Fruit fly (Drosophila melanogaster) whole organism, embryonic: ENCODE measurements around the gene Ets97D.

ENCODE experiments used
- Adf1 ChIP-seq: fragments of 200-800 bp; sonication (Bioruptor generic); IDR thresholded peaks from 2 replicates; pipeline ENCODE4 v1.3.6; 2022; ENCODE audit warnings: missing biosample characterization, missing genetic modification characterization
- Awh ChIP-seq: fragments of 200-800 bp; sonication (Bioruptor generic); IDR thresholded peaks from 2 replicates; pipeline ENCODE4, ENCODE4 v1.3.6; 2022; ENCODE audit warnings: missing biosample characterization, missing genetic modification characterization
- C15 ChIP-seq: fragments of 200-800 bp; sonication (Bioruptor generic); IDR thresholded peaks from 3 replicates; pipeline ENCODE4 v1.3.6; 2022; ENCODE audit warnings: missing biosample characterization, missing genetic modification characterization
- CG10209 ChIP-seq: fragments of 200-800 bp; sonication (Bioruptor generic); optimal IDR thresholded peaks from 3 replicates; lab custom pipeline; 2017; ENCODE audit warnings: missing biosample characterization, mild to moderate bottlenecking, missing genetic modification characterization, missing genetic modification reagents
- CG10366 ChIP-seq: fragments of 200-800 bp; sonication (Bioruptor generic); IDR thresholded peaks from 2 replicates; pipeline ENCODE4 v1.3.6; 2022; ENCODE audit warnings: missing biosample characterization, missing genetic modification characterization
- CG11398 ChIP-seq: fragments of 200-800 bp; sonication (Bioruptor generic); optimal IDR thresholded peaks from 2 replicates; lab custom pipeline; 2016; ENCODE audit warnings: missing biosample characterization, missing genetic modification characterization
- CG12104 ChIP-seq: fragments of 200-800 bp; sonication (Bioruptor generic); optimal IDR thresholded peaks from 3 replicates; lab custom pipeline; 2016; ENCODE audit warnings: missing biosample characterization, missing genetic modification characterization
- CG12391 ChIP-seq: fragments of 200-800 bp; sonication (Bioruptor generic); optimal IDR thresholded peaks from 3 replicates; lab custom pipeline; 2018; ENCODE audit warnings: missing biosample characterization, mild to moderate bottlenecking, missing genetic modification characterization, moderate library complexity
- CG12942 ChIP-seq: fragments of 200-800 bp; sonication (Bioruptor generic); optimal IDR thresholded peaks from 3 replicates; lab custom pipeline; 2016; ENCODE audit warnings: missing biosample characterization, missing genetic modification characterization
- CG14860 ChIP-seq: fragments of 200-800 bp; sonication (Bioruptor generic); IDR thresholded peaks from 3 replicates; pipeline ENCODE4 v1.3.6; 2022; ENCODE audit warnings: missing biosample characterization, missing genetic modification characterization; ENCODE audit not compliant: partially characterized antibody
- CG1529 ChIP-seq: fragments of 200-800 bp; sonication (Bioruptor generic); optimal IDR thresholded peaks from 3 replicates; lab custom pipeline; 2018; ENCODE audit warnings: missing biosample characterization, missing genetic modification characterization
- CG18476 ChIP-seq: fragments of 200-800 bp; sonication (Bioruptor generic); optimal IDR thresholded peaks from 2 replicates; lab custom pipeline; 2016; ENCODE audit warnings: missing biosample characterization, mild to moderate bottlenecking, missing genetic modification characterization
- CG2678 ChIP-seq: fragments of 200-800 bp; sonication (Bioruptor generic); optimal IDR thresholded peaks from 3 replicates; lab custom pipeline; 2019; ENCODE audit warnings: missing biosample characterization, mild to moderate bottlenecking, missing genetic modification characterization, moderate library complexity
- CG3065 ChIP-seq: fragments of 200-800 bp; sonication (Bioruptor generic); optimal IDR thresholded peaks from 2 replicates; lab custom pipeline; 2016; ENCODE audit warnings: missing biosample characterization, missing genetic modification characterization
- CG3838 ChIP-seq: fragments of 200-800 bp; sonication (Bioruptor generic); optimal IDR thresholded peaks from 3 replicates; lab custom pipeline; 2016; ENCODE audit warnings: missing biosample characterization, missing genetic modification characterization
- CG42726 ChIP-seq: fragments of 200-800 bp; sonication (Bioruptor generic); IDR thresholded peaks from 2 replicates; pipeline ENCODE4 v1.3.6; 2022; ENCODE audit warnings: missing biosample characterization, missing genetic modification characterization; ENCODE audit not compliant: partially characterized antibody
- CG7357 ChIP-seq: fragments of 200-800 bp; sonication (Bioruptor generic); IDR thresholded peaks from 3 replicates; pipeline ENCODE4 v1.3.6; 2022; ENCODE audit warnings: missing biosample characterization, missing genetic modification characterization
- CG7556 ChIP-seq: fragments of 200-800 bp; sonication (Bioruptor generic); optimal IDR thresholded peaks from 2 replicates; lab custom pipeline; 2017; ENCODE audit warnings: missing biosample characterization, mild to moderate bottlenecking, missing genetic modification characterization
- CG7987 ChIP-seq: fragments of 200-800 bp; sonication (Bioruptor generic); optimal IDR thresholded peaks from 2 replicates; lab custom pipeline; 2018; ENCODE audit warnings: missing biosample characterization, mild to moderate bottlenecking, missing genetic modification characterization, moderate library complexity
- Chrac-16 ChIP-seq: fragments of 200-800 bp; sonication (Bioruptor generic); optimal IDR thresholded peaks from 3 replicates; lab custom pipeline; 2016; ENCODE audit warnings: missing biosample characterization, missing genetic modification characterization
- Dref ChIP-seq: fragments of 200-800 bp; sonication (Bioruptor generic); IDR thresholded peaks from 2 replicates; pipeline ENCODE4 v1.3.6; 2022; ENCODE audit warnings: missing biosample characterization, missing genetic modification characterization
- E2f2 ChIP-seq: fragments of 200-800 bp; sonication (Bioruptor generic); IDR thresholded peaks from 2 replicates; pipeline ENCODE4 v1.3.6; 2022; ENCODE audit warnings: missing biosample characterization, missing genetic modification characterization
- HLHmδ ChIP-seq: fragments of 200-800 bp; sonication (Bioruptor generic); optimal IDR thresholded peaks from 2 replicates; lab custom pipeline; 2018; ENCODE audit warnings: missing biosample characterization, mild to moderate bottlenecking, missing genetic modification characterization, moderate library complexity
- Jarid2 ChIP-seq: fragments of 200-800 bp; sonication (Bioruptor generic); optimal IDR thresholded peaks from 3 replicates; lab custom pipeline; 2017; ENCODE audit warnings: mild to moderate bottlenecking, missing biosample characterization, missing genetic modification reagents, missing genetic modification characterization
- MBD-R2 ChIP-seq: fragments of 200-800 bp; sonication (Bioruptor generic); IDR thresholded peaks from 2 replicates; pipeline ENCODE4 v1.3.6; 2022; ENCODE audit warnings: missing biosample characterization, missing genetic modification characterization
- NK7.1 ChIP-seq: fragments of 200-800 bp; sonication (Bioruptor generic); optimal IDR thresholded peaks from 3 replicates; lab custom pipeline; 2016; ENCODE audit warnings: missing biosample characterization, missing genetic modification characterization
- Rfx ChIP-seq: fragments of 200-800 bp; sonication (Bioruptor generic); IDR thresholded peaks from 2 replicates; pipeline ENCODE4 v1.3.6; 2022; ENCODE audit warnings: missing biosample characterization, missing genetic modification characterization
- Xbp1 ChIP-seq: fragments of 200-800 bp; sonication (Bioruptor generic); optimal IDR thresholded peaks from 3 replicates; lab custom pipeline; 2016; ENCODE audit warnings: missing biosample characterization, mild to moderate bottlenecking, missing genetic modification characterization
- ac ChIP-seq: fragments of 200-800 bp; sonication (Bioruptor generic); optimal IDR thresholded peaks from 3 replicates; lab custom pipeline; 2017; ENCODE audit warnings: missing biosample characterization, mild to moderate bottlenecking, missing genetic modification characterization
- cad ChIP-seq: fragments of >200 bp; optimal IDR thresholded peaks from 2 replicates; lab custom pipeline; 2017; ENCODE audit warnings: missing biosample characterization, missing genetic modification characterization
- chinmo ChIP-seq: fragments of 200-800 bp; sonication (Bioruptor generic); IDR thresholded peaks from 4 replicates; pipeline ENCODE4 v1.3.6; 2022; ENCODE audit warnings: missing biosample characterization, missing genetic modification characterization; ENCODE audit not compliant: partially characterized antibody
- esg ChIP-seq: fragments of 200-800 bp; sonication (Bioruptor generic); conservative IDR thresholded peaks from 2 replicates; pipeline ENCODE4 v1.3.6; 2022; ENCODE audit warnings: missing biosample characterization, missing genetic modification characterization
- ftz-f1 ChIP-seq: fragments of 200-800 bp; sonication (Bioruptor generic); optimal IDR thresholded peaks from 2 replicates; lab custom pipeline; 2016; ENCODE audit warnings: missing biosample characterization, missing genetic modification characterization
- gfzf ChIP-seq: fragments of 200-800 bp; sonication (Bioruptor generic); optimal IDR thresholded peaks from 2 replicates; lab custom pipeline; 2016; ENCODE audit warnings: missing biosample characterization, mild to moderate bottlenecking, missing genetic modification characterization, moderate library complexity
- gro ChIP-seq: fragments of 200-800 bp; sonication (Bioruptor generic); optimal IDR thresholded peaks from 2 replicates; lab custom pipeline; 2016; ENCODE audit warnings: missing biosample characterization, missing genetic modification characterization
- gt ChIP-seq: fragments of 200-800 bp; sonication (Bioruptor generic); IDR thresholded peaks from 2 replicates; pipeline ENCODE4 v1.3.6; 2022; ENCODE audit warnings: missing biosample characterization, missing genetic modification characterization
- lmd ChIP-seq: fragments of 200-800 bp; sonication (Bioruptor generic); IDR thresholded peaks from 2 replicates; pipeline ENCODE4 v1.3.6; 2022; ENCODE audit warnings: missing biosample characterization, missing genetic modification characterization
- nau ChIP-seq: fragments of 200-800 bp; sonication (Bioruptor generic); optimal IDR thresholded peaks from 3 replicates; lab custom pipeline; 2017; ENCODE audit warnings: missing biosample characterization, mild to moderate bottlenecking, missing genetic modification characterization, missing genetic modification reagents
- nmo ChIP-seq: fragments of 200-800 bp; sonication (Bioruptor generic); optimal IDR thresholded peaks from 2 replicates; lab custom pipeline; 2018; ENCODE audit warnings: missing biosample characterization, mild to moderate bottlenecking, missing genetic modification characterization, moderate library complexity
- sens ChIP-seq: fragments of 200-800 bp; sonication (Bioruptor generic); peaks from one replicate; lab custom pipeline; 2016; ENCODE audit warnings: missing biosample characterization, missing genetic modification characterization
- sens-2 ChIP-seq: fragments of 200-800 bp; sonication (Bioruptor generic); IDR thresholded peaks from 2 replicates; pipeline ENCODE4 v1.3.6; 2022; ENCODE audit warnings: missing biosample characterization, missing genetic modification characterization
- tap ChIP-seq: fragments of 200-800 bp; optimal IDR thresholded peaks from 3 replicates; lab custom pipeline; 2019; ENCODE audit warnings: missing biosample characterization, mild to moderate bottlenecking, missing genetic modification characterization, moderate library complexity
- tll ChIP-seq, 2 experiments: fragments of 200-800 bp in 1 of 2; fragments of >200 bp in 1 of 2; sonication (Bioruptor generic) in 1 of 2; optimal IDR thresholded peaks; 2 replicates each; lab custom pipeline; 2017 to 2019; ENCODE audit warnings: missing biosample characterization in 2 of 2, missing genetic modification characterization in 2 of 2, mild to moderate bottlenecking in 1 of 2, moderate library complexity in 1 of 2
- toy ChIP-seq: fragments of 200-800 bp; sonication (Bioruptor generic); IDR thresholded peaks from 2 replicates; pipeline ENCODE4 v1.3.6; 2022; ENCODE audit warnings: missing biosample characterization, missing genetic modification characterization
- unpg ChIP-seq: fragments of 200-800 bp; sonication (Bioruptor generic); optimal IDR thresholded peaks from 3 replicates; lab custom pipeline; 2018; ENCODE audit warnings: missing biosample characterization, mild to moderate bottlenecking, missing genetic modification characterization, moderate library complexity
- vvl ChIP-seq: fragments of 200-800 bp; sonication (Bioruptor generic); IDR thresholded peaks from 2 replicates; pipeline ENCODE4 v1.3.6; 2022; ENCODE audit warnings: missing biosample characterization, missing genetic modification characterization
- zfh1 ChIP-seq: fragments of 200-800 bp; sonication (Bioruptor generic); IDR thresholded peaks from 3 replicates; pipeline ENCODE4 v1.3.6; 2022; ENCODE audit warnings: missing biosample characterization, missing genetic modification characterization

Gene Ets97D

dm6 chr3R:26888086-26888724 is 24.5 kb downstream of the Ets97D start (continued):
- TF ChIP-seq CG12391 (tag; lab: Kevin White, UChicago) = peak; percentile 57
- peak; percentile 21 for TF ChIP-seq CG12104 (GFP tag; lab: Kevin White, UChicago)
- no peak for TF ChIP-seq Adf1 (GFP tag; lab: Robert Waterston, UW)
- peak; percentile 26; the same call in 1 of the 2 replicates for TF ChIP-seq CG10366 (GFP tag; lab: Robert Waterston, UW)

DNA sequence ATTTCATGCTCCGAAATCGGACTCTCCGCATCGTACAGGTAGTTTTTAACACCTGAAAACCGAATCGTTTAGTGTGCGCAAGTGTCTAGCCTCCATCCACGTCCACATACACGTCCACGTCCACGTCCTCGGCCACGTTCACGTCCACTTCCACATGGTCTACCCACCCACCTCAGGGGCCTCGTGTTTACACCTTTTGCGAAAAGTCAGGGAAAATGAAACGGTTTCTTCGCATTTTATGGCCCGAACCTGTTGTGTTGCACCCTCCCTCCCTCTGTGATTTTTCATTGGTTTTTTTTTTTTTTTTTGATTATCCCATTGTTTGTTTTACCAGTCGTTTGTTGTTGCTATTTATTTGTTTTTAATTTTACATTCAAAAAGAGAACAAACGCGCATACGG is 25.5 kb downstream of the Ets97D start:
- TF ChIP-seq gt (no peak), tll (GFP tag; optimal IDR thresholded peaks at IDR 0.05; lab: Kevin White, UChicago) (peak in 1 of 2 experiments; percentile 68), CG14860 (GFP tag; lab: Robert Waterston, UW) (0 out of 3 replicates have a peak, but pooled peaks have one; percentile 27), Awh (0 out of 2 replicates have a peak, but pooled peaks have one; percentile 26), CG3838 (GFP tag; lab: Kevin White, UChicago) (no peak), CG10209 (GFP tag; lab: Kevin White, UChicago) (no peak), cad (GFP tag; lab: Kevin White, UChicago) (peak; percentile 74), CG2678 (tag; lab: Kevin White, UChicago) (no peak), CG7987 (no peak), lmd (GFP tag; lab: Robert Waterston, UW) (no peak), chinmo (GFP tag; lab: Robert Waterston, UW) (0 out of 4 replicates have a peak, but pooled peaks have one; percentile 32)
- TF ChIP-seq, all 482 proteins: peak for 5

dm6 chr3R:26886283-26886689 is 26.4 kb downstream of the Ets97D start:
- TF ChIP-seq Dref (GFP tag; lab: Robert Waterston, UW) (no peak), CG42726 (GFP tag; lab: Robert Waterston, UW) (no peak), gfzf (no peak), E2f2 (GFP tag; lab: Robert Waterston, UW) (peak; percentile 31; the same call in 1 of the 2 replicates), tap (tag; lab: Kevin White, UChicago) (peak; percentile 64), Chrac-16 (peak; percentile 43), vvl (GFP tag; lab: Robert Waterston, UW) (peak; percentile 77), CG11398 (GFP tag; lab: Kevin White, UChicago) (no peak), CG18476 (peak; percentile 11), nmo (GFP tag; lab: Kevin White, UChicago) (peak; percentile 83), toy (GFP tag; lab: Robert Waterston, UW) (no peak), Rfx (GFP tag; lab: Robert Waterston, UW) (peak; percentile 55), CG12942 (GFP tag; lab: Kevin White, UChicago) (peak; percentile 24), sens (GFP tag; lab: Kevin White, UChicago) (peak; percentile 83), C15 (GFP tag; lab: Robert Waterston, UW) (no peak), unpg (peak; percentile 78), MBD-R2 (GFP tag; lab: Robert Waterston, UW) (no peak), sens-2 (GFP tag; lab: Robert Waterston, UW) (no peak), ftz-f1 (no peak), Jarid2 (GFP tag; lab: Kevin White, UChicago) (peak; percentile 45), Xbp1 (peak; percentile 59), CG7357 (GFP tag; lab: Robert Waterston, UW) (0 out of 3 replicates have a peak, but pooled peaks have one; percentile 49), NK7.1 (GFP tag; lab: Kevin White, UChicago) (no peak), nau (peak; percentile 43), zfh1 (GFP tag; lab: Robert Waterston, UW) (peak; percentile 59; the same call in 1 of the 3 replicates), CG1529 (GFP tag; lab: Kevin White, UChicago) (peak; percentile 52), gro (no peak), ac (GFP tag; lab: Kevin White, UChicago) (peak; percentile 40), CG3065 (GFP tag; lab: Kevin White, UChicago) (peak; percentile 41), HLHmδ (GFP tag; lab: Kevin White, UChicago) (no peak), CG7556 (GFP tag; lab: Kevin White, UChicago) (peak; percentile 78), esg (GFP tag; lab: Robert Waterston, UW) (peak; percentile 34; the same call in 1 of the 2 replicates)
